Worm (Caenorhabditis elegans) whole organism, late embryonic: ENCODE measurements around the gene rsp-4.

Experiments used
- C38D4.7 ChIP-seq: fragments of 200-800 bp; sonication (Bioruptor generic); optimal IDR thresholded peaks from 2 replicates; lab custom pipeline; 2018; ENCODE audit warnings: mild to moderate bottlenecking, missing genetic modification characterization, moderate library complexity, missing compliant biosample characterization
- F13H6.1 ChIP-seq: sonication (generic microtip); optimal IDR thresholded peaks from 2 replicates; lab custom pipeline; 2016; ENCODE audit warnings: missing genetic modification characterization, missing compliant biosample characterization
- K02D7.2 ChIP-seq: sonication (generic microtip); optimal IDR thresholded peaks from 2 replicates; lab custom pipeline; 2017; ENCODE audit warnings: mild to moderate bottlenecking, missing genetic modification characterization, missing compliant biosample characterization
- T23F11.4 ChIP-seq: fragments of 200-800 bp; sonication (Bioruptor generic); optimal IDR thresholded peaks from 2 replicates; lab custom pipeline; 2018; ENCODE audit warnings: mild to moderate bottlenecking, missing genetic modification characterization, missing compliant biosample characterization
- ama-1 ChIP-seq: fragments of 150-350 bp; optimal IDR thresholded peaks from 2 replicates; lab custom pipeline; 2014
- ceh-19 ChIP-seq: fragments of 200-800 bp; sonication (Bioruptor generic); optimal IDR thresholded peaks from 2 replicates; lab custom pipeline; 2018; ENCODE audit warnings: mild to moderate bottlenecking, missing genetic modification characterization, missing compliant biosample characterization
- ceh-2 ChIP-seq: sonication (generic microtip); optimal IDR thresholded peaks from 2 replicates; lab custom pipeline; 2016; ENCODE audit warnings: missing genotype, missing genetic modification characterization, missing compliant biosample characterization
- ceh-24 ChIP-seq: sonication (generic microtip); optimal IDR thresholded peaks from 2 replicates; lab custom pipeline; 2016; ENCODE audit warnings: mild to moderate bottlenecking, missing genetic modification characterization, missing compliant biosample characterization
- ceh-30 ChIP-seq: fragments of 150-350 bp; optimal IDR thresholded peaks from 2 replicates; lab custom pipeline; 2014; ENCODE audit warnings: missing biosample characterization, missing genetic modification characterization
- ceh-45 ChIP-seq: fragments of 200-800 bp; sonication (Bioruptor generic); IDR thresholded peaks from 2 replicates; pipeline ENCODE4 v1.3.6; 2022; ENCODE audit warnings: missing genetic modification reagents, missing genetic modification characterization, missing compliant biosample characterization
- che-1 ChIP-seq: sonication (generic microtip); optimal IDR thresholded peaks from 2 replicates; lab custom pipeline; 2016; ENCODE audit warnings: mild to moderate bottlenecking, missing genetic modification characterization, missing compliant biosample characterization
- dmd-4 ChIP-seq: sonication (generic microtip); optimal IDR thresholded peaks from 2 replicates; lab custom pipeline; 2016; ENCODE audit warnings: borderline replicate concordance, missing genetic modification characterization, missing compliant biosample characterization
- dve-1 ChIP-seq: sonication (generic microtip); optimal IDR thresholded peaks from 2 replicates; lab custom pipeline; 2017; ENCODE audit warnings: antibody characterized with exemption, mild to moderate bottlenecking, missing genetic modification characterization, missing compliant biosample characterization
- elt-2 ChIP-seq: sonication (generic microtip); optimal IDR thresholded peaks from 2 replicates; lab custom pipeline; 2016; ENCODE audit warnings: missing genetic modification reagents, missing genetic modification characterization, missing compliant biosample characterization
- elt-4 ChIP-seq: sonication (generic microtip); optimal IDR thresholded peaks from 2 replicates; lab custom pipeline; 2016; ENCODE audit warnings: missing genetic modification characterization, missing compliant biosample characterization
- ets-4 ChIP-seq: sonication (generic microtip); optimal IDR thresholded peaks from 2 replicates; lab custom pipeline; 2016; ENCODE audit warnings: missing genetic modification characterization, missing compliant biosample characterization
- eyg-1 ChIP-seq: sonication (generic microtip); optimal IDR thresholded peaks from 2 replicates; lab custom pipeline; 2016; ENCODE audit warnings: missing genotype, missing genetic modification characterization, missing compliant biosample characterization
- fkh-6 ChIP-seq: sonication (generic microtip); optimal IDR thresholded peaks from 2 replicates; lab custom pipeline; 2016; ENCODE audit warnings: missing genetic modification characterization, missing compliant biosample characterization
- gmeb-2 ChIP-seq: sonication (generic microtip); optimal IDR thresholded peaks from 2 replicates; lab custom pipeline; 2016; ENCODE audit warnings: missing genetic modification characterization, inconsistent platforms, missing compliant biosample characterization
- hlh-30 ChIP-seq: sonication (generic microtip); optimal IDR thresholded peaks from 2 replicates; lab custom pipeline; 2017; ENCODE audit warnings: antibody characterized with exemption, missing genetic modification characterization, missing compliant biosample characterization; ENCODE audit not compliant: insufficient read depth
- lim-6 ChIP-seq: sonication (generic microtip); optimal IDR thresholded peaks from 2 replicates; lab custom pipeline; 2016; ENCODE audit warnings: missing genetic modification characterization, missing compliant biosample characterization
- lin-11 ChIP-seq: fragments of 200-800 bp; sonication (Bioruptor generic); optimal IDR thresholded peaks from 2 replicates; lab custom pipeline; 2018; ENCODE audit warnings: mild to moderate bottlenecking, missing genetic modification characterization, missing compliant biosample characterization
- madf-2 ChIP-seq: sonication (generic microtip); optimal IDR thresholded peaks from 2 replicates; lab custom pipeline; 2017; ENCODE audit warnings: missing genetic modification characterization, missing compliant biosample characterization
- nfya-1 ChIP-seq: sonication (generic microtip); optimal IDR thresholded peaks from 2 replicates; lab custom pipeline; 2017; ENCODE audit warnings: missing genetic modification characterization, mild to moderate bottlenecking, missing compliant biosample characterization, antibody characterized with exemption, moderate library complexity
- nhr-11 ChIP-seq: fragments of 150-350 bp; optimal IDR thresholded peaks from 2 replicates; lab custom pipeline; 2014; ENCODE audit warnings: missing biosample characterization, missing genetic modification characterization
- nhr-232 ChIP-seq: sonication (generic microtip); optimal IDR thresholded peaks from 2 replicates; lab custom pipeline; 2016; ENCODE audit warnings: missing genetic modification characterization, missing compliant biosample characterization
- npax-4 ChIP-seq: sonication (generic microtip); optimal IDR thresholded peaks from 2 replicates; lab custom pipeline; 2016; ENCODE audit warnings: missing genetic modification characterization, missing compliant biosample characterization
- odd-2 ChIP-seq: sonication (generic microtip); optimal IDR thresholded peaks from 2 replicates; lab custom pipeline; 2017; ENCODE audit warnings: antibody characterized with exemption, mild to moderate bottlenecking, missing genetic modification characterization, missing compliant biosample characterization
- pax-1 ChIP-seq: fragments of 150-350 bp; optimal IDR thresholded peaks from 2 replicates; lab custom pipeline; 2014; ENCODE audit warnings: missing biosample characterization, missing genetic modification characterization
- pha-4 ChIP-seq: fragments of 150-350 bp; optimal IDR thresholded peaks from 2 replicates; lab custom pipeline; 2018; ENCODE audit warnings: missing biosample characterization, missing genetic modification reagents, missing genetic modification characterization
- pqm-1 ChIP-seq: sonication (generic microtip); optimal IDR thresholded peaks from 2 replicates; lab custom pipeline; 2016; ENCODE audit warnings: missing genetic modification characterization, missing compliant biosample characterization
- pros-1 ChIP-seq: fragments of 150-350 bp; optimal IDR thresholded peaks from 2 replicates; lab custom pipeline; 2014; ENCODE audit warnings: missing biosample characterization, missing genetic modification reagents, missing genetic modification characterization
- sdc-2 ChIP-seq: sonication (generic microtip); optimal IDR thresholded peaks from 2 replicates; lab custom pipeline; 2016; ENCODE audit warnings: missing genotype, missing genetic modification characterization, missing compliant biosample characterization
- sox-4 ChIP-seq: sonication (generic microtip); optimal IDR thresholded peaks from 2 replicates; lab custom pipeline; 2017; ENCODE audit warnings: mild to moderate bottlenecking, missing genetic modification characterization, inconsistent platforms, missing compliant biosample characterization
- tbx-2 ChIP-seq: sonication (generic microtip); optimal IDR thresholded peaks from 2 replicates; lab custom pipeline; 2016; ENCODE audit warnings: missing genetic modification characterization, missing compliant biosample characterization
- tbx-7 ChIP-seq: sonication (generic microtip); optimal IDR thresholded peaks from 2 replicates; lab custom pipeline; 2016; ENCODE audit warnings: missing genotype, missing genetic modification characterization, missing compliant biosample characterization
- unc-55 ChIP-seq: sonication (generic microtip); optimal IDR thresholded peaks from 2 replicates; lab custom pipeline; 2017; ENCODE audit warnings: missing biosample characterization, missing genetic modification reagents, missing genetic modification characterization
- unc-86 ChIP-seq: sonication (generic microtip); optimal IDR thresholded peaks from 2 replicates; lab custom pipeline; 2016; ENCODE audit warnings: missing genetic modification characterization, missing compliant biosample characterization
- ztf-16 ChIP-seq: sonication (generic microtip); optimal IDR thresholded peaks from 2 replicates; lab custom pipeline; 2017; ENCODE audit warnings: missing genetic modification characterization, missing compliant biosample characterization

rsp-4 gene

ce11 chrII:5384282-5384681 lies 4.4 kb downstream of the rsp-4 start:
- TF ChIP-seq eyg-1 (no peak), ztf-16 (tag; lab: Kevin White, UChicago) (no peak), elt-4 (tag; lab: Kevin White, UChicago) (no peak), dmd-4 (tag; lab: Kevin White, UChicago) (no peak), npax-4 (tag; lab: Kevin White, UChicago) (no peak), tbx-7 (tag; lab: Kevin White, UChicago) (no peak)

- peak; percentile 26 for TF ChIP-seq pax-1
- TF ChIP-seq lim-6 (tag; lab: Kevin White, UChicago), result no peak
- no peak for TF ChIP-seq npax-4 (tag; lab: Kevin White, UChicago)
- TF ChIP-seq ceh-19, result no peak
- no peak for TF ChIP-seq unc-55
- TF ChIP-seq ceh-45 (GFP tag; lab: Robert Waterston, UW), result no peak
- TF ChIP-seq pros-1, result no peak
- TF ChIP-seq nfya-1, result peak; percentile 34
- TF ChIP-seq elt-2 (tag; lab: Kevin White, UChicago), result peak; percentile 74
- TF ChIP-seq ama-1 (lab: Kevin White, UChicago), result peak; percentile 43
- no peak for TF ChIP-seq nhr-232 (tag; lab: Kevin White, UChicago)
- TF ChIP-seq ztf-16 (tag; lab: Kevin White, UChicago), result no peak
- TF ChIP-seq T23F11.4 (GFP tag; lab: Kevin White, UChicago), result peak; percentile 26
- TF ChIP-seq ets-4 (tag; lab: Kevin White, UChicago), result no peak
- TF ChIP-seq ceh-2 (tag; lab: Kevin White, UChicago), result peak; percentile 9
- TF ChIP-seq nhr-11 (tag; lab: Kevin White, UChicago), result no peak
- TF ChIP-seq hlh-30 (tag; lab: Kevin White, UChicago), result peak; percentile 2
- no peak for TF ChIP-seq ceh-24 (tag; lab: Kevin White, UChicago)
- no peak for TF ChIP-seq sox-4 (tag; lab: Kevin White, UChicago)
- no peak for TF ChIP-seq pha-4 (tag; lab: Kevin White, UChicago)
- peak; percentile 14 for TF ChIP-seq tbx-2 (tag; lab: Kevin White, UChicago)
- peak; percentile 4 for TF ChIP-seq dve-1 (tag; lab: Kevin White, UChicago)
- TF ChIP-seq unc-86 (tag; lab: Kevin White, UChicago), result no peak
- TF ChIP-seq ceh-30 (tag; lab: Kevin White, UChicago), result no peak
These were observed 9.0 kb downstream of the rsp-4 start, which contains the start of gene pkc-3 for ce11 chrII:5379614-5380077. pkc-3 (plus strand) TSS chrII:5380027.

- TF ChIP-seq sox-4 (tag; lab: Kevin White, UChicago) (no peak), nhr-232 (tag; lab: Kevin White, UChicago) (no peak), odd-2 (tag; lab: Kevin White, UChicago) (no peak), unc-55 (no peak), F13H6.1 (tag; lab: Kevin White, UChicago) (no peak), ceh-45 (GFP tag; lab: Robert Waterston, UW) (no peak), dve-1 (tag; lab: Kevin White, UChicago) (no peak)
- TF ChIP-seq, all 69 proteins: peak for 0
These were observed 10.5 kb downstream of the rsp-4 start for ce11 chrII:5378239-5378521.

- no peak for TF ChIP-seq ama-1 (lab: Kevin White, UChicago)
- TF ChIP-seq fkh-6 (tag; lab: Kevin White, UChicago), result no peak
- no peak for TF ChIP-seq sox-4 (tag; lab: Kevin White, UChicago)
- no peak for TF ChIP-seq ztf-16 (tag; lab: Kevin White, UChicago)
- TF ChIP-seq che-1 (tag; lab: Kevin White, UChicago), result no peak
- no peak for TF ChIP-seq gmeb-2
- TF ChIP-seq tbx-7 (tag; lab: Kevin White, UChicago), result no peak
- no peak for TF ChIP-seq sdc-2 (tag; lab: Kevin White, UChicago)
- no peak for TF ChIP-seq T23F11.4 (GFP tag; lab: Kevin White, UChicago)
- TF ChIP-seq C38D4.7, result no peak
- no peak for TF ChIP-seq tbx-2 (tag; lab: Kevin White, UChicago)
- TF ChIP-seq nhr-232 (tag; lab: Kevin White, UChicago), result no peak
- no peak for TF ChIP-seq F13H6.1 (tag; lab: Kevin White, UChicago)
- TF ChIP-seq K02D7.2 (tag; lab: Kevin White, UChicago), result no peak
- TF ChIP-seq pqm-1 (tag; lab: Kevin White, UChicago), result no peak
- TF ChIP-seq madf-2 (tag; lab: Kevin White, UChicago), result no peak
- no peak for TF ChIP-seq lin-11 (tag; lab: Kevin White, UChicago)
These were observed 11.0 kb downstream of the rsp-4 start, which contains the start of gene prdx-2 for ce11 chrII:5377467-5378238. prdx-2 (plus strand) TSS chrII:5378195.
